Worm (Caenorhabditis elegans) whole organism, mixed stage, embryonic: ENCODE data around the gene F45C12.17.

ENCODE experiments used
- M03D4.4 ChIP-seq: sonication (generic microtip); optimal IDR thresholded peaks from 2 replicates; lab custom pipeline; 2017; ENCODE audit warnings: mild to moderate bottlenecking, missing genetic modification characterization, missing compliant biosample characterization
- elt-1 ChIP-seq: sonication (generic microtip); optimal IDR thresholded peaks from 2 replicates; lab custom pipeline; 2017; ENCODE audit warnings: missing genetic modification characterization, mild to moderate bottlenecking, missing compliant biosample characterization, antibody characterized with exemption, moderate library complexity, borderline replicate concordance; ENCODE audit not compliant: insufficient read depth
- elt-3 ChIP-seq: fragments of 150-350 bp; optimal IDR thresholded peaks from 2 replicates; lab custom pipeline; 2014; ENCODE audit warnings: missing biosample characterization, missing genetic modification characterization
- flh-1 ChIP-seq: fragments of 200-800 bp; sonication (Bioruptor generic); optimal IDR thresholded peaks from 2 replicates; lab custom pipeline; 2018; ENCODE audit warnings: mild to moderate bottlenecking, missing genetic modification characterization, moderate library complexity, missing compliant biosample characterization
- mab-5 ChIP-seq: fragments of 150-350 bp; optimal IDR thresholded peaks from 2 replicates; lab custom pipeline; 2014; ENCODE audit warnings: missing biosample characterization, missing genetic modification characterization
- mep-1 ChIP-seq: fragments of 150-350 bp; optimal IDR thresholded peaks from 2 replicates; lab custom pipeline; 2017; ENCODE audit warnings: missing biosample characterization, missing genetic modification reagents, missing genetic modification characterization, inconsistent platforms
- pha-4 ChIP-seq: fragments of 150-350 bp; optimal IDR thresholded peaks from 2 replicates; lab custom pipeline; 2018; ENCODE audit warnings: missing biosample characterization, missing genetic modification reagents, missing genetic modification characterization
- snpc-4 ChIP-seq: fragments of 150-350 bp; optimal IDR thresholded peaks from 2 replicates; lab custom pipeline; 2014; ENCODE audit warnings: missing biosample characterization, missing genetic modification characterization
- unc-39 ChIP-seq: fragments of 150-350 bp; optimal IDR thresholded peaks from 2 replicates; lab custom pipeline; 2014; ENCODE audit warnings: missing biosample characterization, missing genetic modification characterization
- unc-62 ChIP-seq: fragments of 150-350 bp; optimal IDR thresholded peaks from 2 replicates; lab custom pipeline; 2014; ENCODE audit warnings: missing biosample characterization, missing genetic modification reagents, missing genetic modification characterization
- ztf-11 ChIP-seq: fragments of 150-350 bp; optimal IDR thresholded peaks from 2 replicates; lab custom pipeline; 2014; ENCODE audit warnings: missing biosample characterization, missing genetic modification characterization

DNA sequence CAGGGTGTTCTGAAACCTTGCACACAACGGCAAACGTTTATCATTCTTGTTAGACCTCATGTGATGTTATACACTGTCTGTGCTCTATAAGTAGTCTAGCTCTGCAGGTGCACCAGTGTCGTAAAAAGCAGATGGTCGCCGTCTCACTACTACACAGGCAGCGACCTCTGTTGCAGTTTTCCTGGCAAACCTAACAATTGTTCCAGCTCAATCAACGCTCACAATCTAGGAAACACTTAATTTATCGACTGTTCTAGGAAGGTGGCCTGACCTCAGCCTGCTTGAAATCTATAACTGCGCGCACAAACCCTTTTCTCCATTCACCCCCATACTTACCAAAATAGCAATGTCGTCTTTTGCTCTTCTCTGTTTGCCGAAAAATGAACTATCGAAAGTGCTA lies 1.6 kb upstream of the F45C12.17 start, which contains the start of gene fbxb-11:
- TF ChIP-seq unc-39 (no peak), ztf-11 (no peak), mab-5 (no peak), elt-3 (tag; lab: Kevin White, UChicago) (no peak), elt-1 (tag; lab: Kevin White, UChicago) (no peak), mep-1 (tag; lab: Kevin White, UChicago) (no peak), pha-4 (tag; lab: Kevin White, UChicago) (no peak), flh-1 (GFP tag; lab: Kevin White, UChicago) (no peak), M03D4.4 (tag; lab: Kevin White, UChicago) (no peak), unc-62 (no peak), snpc-4 (no peak)
